Fruit fly (Drosophila melanogaster): ENCODE measurements around the gene Or85d.

Or85d gene

DNA sequence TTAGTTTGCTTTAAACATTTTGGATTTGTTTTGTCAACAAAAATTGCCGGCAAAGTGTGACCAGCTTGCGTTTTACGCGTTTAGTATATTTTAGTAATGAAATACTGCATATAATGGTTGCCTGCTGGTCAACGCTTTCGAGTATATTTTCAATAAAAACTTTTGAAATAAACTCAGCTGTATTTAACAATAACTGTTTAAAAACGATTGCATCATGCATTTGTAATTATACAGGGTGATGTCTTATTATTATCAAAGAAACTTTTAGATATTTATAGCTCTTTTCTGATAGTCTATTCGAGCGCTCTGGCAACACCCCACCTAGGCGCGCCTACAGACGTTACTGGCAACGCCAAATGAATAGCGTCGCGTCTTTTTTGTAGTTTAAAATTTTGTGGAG, 11.4 kb downstream of the Or85d start, which contains the start of gene Cenp-C (continued):
- TF ChIP-seq CG15479 (GFP tag; optimal IDR thresholded peaks at IDR 0.05) (no peak), CG8359 (GFP tag; optimal IDR thresholded peaks at IDR 0.05; ENCODE audit: borderline replicate concordance) (no peak), cad (GFP tag; optimal IDR thresholded peaks at IDR 0.05) (no peak), Fer2 (tag; optimal IDR thresholded peaks at IDR 0.05) (no peak), Sox102F (GFP tag; optimal IDR thresholded peaks at IDR 0.05) (no peak), sens-2 (GFP tag; IDR thresholded peaks at IDR 0.05) (no peak), Bgb (GFP tag; IDR thresholded peaks at IDR 0.05; ENCODE audit: partially characterized antibody) (no peak), Lim3 (GFP tag; IDR thresholded peaks at IDR 0.05) (no peak), HLHmδ (GFP tag; optimal IDR thresholded peaks at IDR 0.05) (no peak), Trl (optimal IDR thresholded peaks at IDR 0.05) (no peak), Trl (GFP tag; optimal IDR thresholded peaks at IDR 0.05) (peak; percentile 11), CG13624 (GFP tag; optimal IDR thresholded peaks at IDR 0.05) (peak; percentile 36), zf30C (GFP tag; optimal IDR thresholded peaks at IDR 0.05) (no peak), dmrt99B (tag; optimal IDR thresholded peaks at IDR 0.05) (no peak), CG31224 (GFP tag; IDR thresholded peaks at IDR 0.05) (no peak), CG2199 (GFP tag; IDR thresholded peaks at IDR 0.05) (no peak), Atf6 (GFP tag; IDR thresholded peaks at IDR 0.05) (no peak), dimm (GFP tag; IDR thresholded peaks at IDR 0.05) (no peak), Rfx (GFP tag; IDR thresholded peaks at IDR 0.05) (no peak; the same call in 1 of the 2 replicates), crol (GFP tag; IDR thresholded peaks at IDR 0.05) (no peak), CG4424 (GFP tag; optimal IDR thresholded peaks at IDR 0.05) (peak; percentile 35), nmo (GFP tag; optimal IDR thresholded peaks at IDR 0.05) (peak; percentile 68), unpg (GFP tag; optimal IDR thresholded peaks at IDR 0.05) (no peak), ewg (GFP tag; optimal IDR thresholded peaks at IDR 0.05) (no peak), sima (GFP tag; optimal IDR thresholded peaks at IDR 0.05) (no peak), CG3281 (GFP tag; optimal IDR thresholded peaks at IDR 0.05) (no peak), jing (GFP tag; optimal IDR thresholded peaks at IDR 0.05) (no peak), exex (tag; optimal IDR thresholded peaks at IDR 0.05) (no peak), Ssrp (tag; optimal IDR thresholded peaks at IDR 0.05) (no peak), B-H1 (GFP tag; IDR thresholded peaks at IDR 0.05) (no peak), Dip2 (GFP tag; IDR thresholded peaks at IDR 0.05) (no peak), Dad (GFP tag; optimal IDR thresholded peaks at IDR 0.05) (no peak), ems (GFP tag; optimal IDR thresholded peaks at IDR 0.05) (no peak), CG8924 (tag; optimal IDR thresholded peaks at IDR 0.05) (no peak), CG3847 (GFP tag; IDR thresholded peaks at IDR 0.05) (peak; percentile 81), CG12155 (GFP tag; optimal IDR thresholded peaks at IDR 0.05) (peak; percentile 32), Bdp1 (GFP tag; optimal IDR thresholded peaks at IDR 0.05) (no peak), scrt (GFP tag; optimal IDR thresholded peaks at IDR 0.05) (no peak), Dp (GFP tag; optimal IDR thresholded peaks at IDR 0.05) (peak; percentile 70), lilli (GFP tag; optimal IDR thresholded peaks at IDR 0.05) (peak; percentile 64), CG5245 (GFP tag; optimal IDR thresholded peaks at IDR 0.05) (no peak), br (optimal IDR thresholded peaks at IDR 0.05) (no peak), cg (GFP tag; optimal IDR thresholded peaks at IDR 0.05) (no peak), CG10147 (GFP tag; optimal IDR thresholded peaks at IDR 0.05) (no peak), tll (GFP tag; optimal IDR thresholded peaks at IDR 0.05) (no peak), CG13287 (GFP tag; IDR thresholded peaks at IDR 0.05; ENCODE audit: partially characterized antibody) (peak; percentile 46), knrl (GFP tag; IDR thresholded peaks at IDR 0.05; ENCODE audit: partially characterized antibody) (peak; percentile 56), Doc3 (GFP tag; IDR thresholded peaks at IDR 0.05; ENCODE audit: partially characterized antibody) (no peak), pzg (GFP tag; optimal IDR thresholded peaks at IDR 0.05) (peak; percentile 66), tup (GFP tag; optimal IDR thresholded peaks at IDR 0.05) (no peak), CG1233 (GFP tag; optimal IDR thresholded peaks at IDR 0.05) (no peak), Atf-2 (GFP tag; optimal IDR thresholded peaks at IDR 0.05) (no peak)

All from whole organism, embryonic.